Worm (Caenorhabditis elegans) whole organism, L3 larva: ENCODE data around the gene Y37H2A.10.

Experiments used
- ceh-9 ChIP-seq: sonication (generic microtip); optimal IDR thresholded peaks from 2 replicates; lab custom pipeline; 2018; ENCODE audit warnings: missing biosample characterization, missing genetic modification characterization
- egl-5 ChIP-seq: fragments of 150-350 bp; optimal IDR thresholded peaks from 2 replicates; lab custom pipeline; 2017; ENCODE audit warnings: missing biosample characterization, missing genetic modification reagents, missing genetic modification characterization, inconsistent platforms
- elt-1 ChIP-seq: fragments of 150-350 bp; optimal IDR thresholded peaks from 2 replicates; lab custom pipeline; 2014; ENCODE audit warnings: missing biosample characterization, missing genetic modification characterization
- lin-15B ChIP-seq: fragments of 150-350 bp; optimal IDR thresholded peaks from 2 replicates; lab custom pipeline; 2014; ENCODE audit warnings: missing biosample characterization, missing genetic modification characterization
- lin-39 ChIP-seq: fragments of 150-350 bp; optimal IDR thresholded peaks from 2 replicates; lab custom pipeline; 2018; ENCODE audit warnings: missing biosample characterization, missing genetic modification reagents, missing genetic modification characterization
- nfya-1 ChIP-seq: sonication (generic microtip); optimal IDR thresholded peaks from 2 replicates; lab custom pipeline; 2017; ENCODE audit warnings: missing genetic modification characterization, mild to moderate bottlenecking, missing compliant biosample characterization, antibody characterized with exemption, moderate library complexity; ENCODE audit not compliant: insufficient read depth
- nhr-76 ChIP-seq: fragments of 150-350 bp; sonication (generic microtip); optimal IDR thresholded peaks from 5 replicates; lab custom pipeline; 2014; ENCODE audit warnings: missing biosample characterization, missing genetic modification characterization

DNA sequence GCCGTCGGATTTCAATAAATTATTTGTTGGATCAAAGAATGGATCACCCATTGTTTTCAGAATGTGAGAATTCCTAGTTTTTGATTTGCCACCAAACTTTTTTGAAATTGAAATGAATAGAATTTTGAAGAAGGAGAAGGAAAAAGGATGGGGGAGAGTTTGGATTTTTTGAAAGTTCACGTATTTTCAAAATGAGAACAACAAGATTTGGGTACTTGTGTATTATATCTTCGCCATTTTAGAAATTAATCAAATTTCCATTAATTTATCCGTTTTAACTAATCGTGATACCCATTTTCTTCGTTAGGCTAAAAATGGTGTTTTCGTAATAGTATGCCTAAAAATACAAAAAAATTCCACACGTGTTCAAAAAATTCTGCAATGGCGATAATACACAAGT, 32.8 kb downstream of the Y37H2A.10 start, which contains the start of gene C14A6.8:
- TF ChIP-seq elt-1 (tag; lab: Kevin White, UChicago) (no peak), ceh-9 (tag; lab: Kevin White, UChicago) (no peak), egl-5 (no peak), lin-39 (no peak), nhr-76 (tag; lab: Kevin White, UChicago) (no peak), lin-15B (no peak), nfya-1 (tag; lab: Kevin White, UChicago) (no peak)
